Fruit fly (Drosophila melanogaster) whole organism, adult: ENCODE measurements around the gene CG3104.
A peak's percentile ranks its signal among the peaks of the same experiment; 100 is the strongest.

Experiments used
- CG11617 ChIP-seq: fragments of 200-800 bp; sonication (Bioruptor generic); optimal IDR thresholded peaks from 2 replicates; lab custom pipeline; 2017; ENCODE audit warnings: mild to moderate bottlenecking, missing biosample characterization, missing genetic modification reagents, missing genetic modification characterization
- CG12768 ChIP-seq: fragments of 200-800 bp; sonication (Bioruptor generic); optimal IDR thresholded peaks from 2 replicates; lab custom pipeline; 2017; ENCODE audit warnings: missing biosample characterization, missing genetic modification characterization, mild to moderate bottlenecking, moderate library complexity, missing genetic modification reagents
- CG14711 ChIP-seq: fragments of 200-800 bp; sonication (Bioruptor generic); optimal IDR thresholded peaks from 2 replicates; lab custom pipeline; 2018; ENCODE audit warnings: missing biosample characterization, mild to moderate bottlenecking, missing genetic modification characterization, moderate library complexity
- CG1620 ChIP-seq: fragments of 200-800 bp; sonication (Bioruptor generic); optimal IDR thresholded peaks from 2 replicates; lab custom pipeline; 2016; ENCODE audit warnings: missing biosample characterization, missing genetic modification characterization
- CG33017 ChIP-seq: fragments of 200-800 bp; sonication (Bioruptor generic); optimal IDR thresholded peaks from 2 replicates; lab custom pipeline; 2018; ENCODE audit warnings: missing biosample characterization, mild to moderate bottlenecking, missing genetic modification characterization, moderate library complexity
- CG5204 ChIP-seq: fragments of 200-800 bp; sonication (Bioruptor generic); optimal IDR thresholded peaks from 2 replicates; lab custom pipeline; 2016; ENCODE audit warnings: missing biosample characterization, missing genetic modification characterization
- CG7045 ChIP-seq: fragments of 200-800 bp; sonication (Bioruptor generic); optimal IDR thresholded peaks from 2 replicates; lab custom pipeline; 2017; ENCODE audit warnings: missing biosample characterization, mild to moderate bottlenecking, missing genetic modification characterization
- CG7101 ChIP-seq: fragments of 200-800 bp; sonication (Bioruptor generic); optimal IDR thresholded peaks from 2 replicates; lab custom pipeline; 2018; ENCODE audit warnings: missing biosample characterization, mild to moderate bottlenecking, missing genetic modification characterization, moderate library complexity
- Clk ChIP-seq: fragments of 200-800 bp; sonication (Bioruptor generic); optimal IDR thresholded peaks from 2 replicates; lab custom pipeline; 2017; ENCODE audit warnings: missing biosample characterization, missing genetic modification characterization
- Crg-1 ChIP-seq: fragments of 200-800 bp; sonication (Bioruptor generic); optimal IDR thresholded peaks from 2 replicates; lab custom pipeline; 2016; ENCODE audit warnings: missing biosample characterization, missing genetic modification characterization
- Hr96 ChIP-seq: fragments of 200-800 bp; sonication (Bioruptor generic); optimal IDR thresholded peaks from 2 replicates; lab custom pipeline; 2016; ENCODE audit warnings: missing biosample characterization, missing genetic modification characterization
- Mnt ChIP-seq: fragments of 200-800 bp; sonication (Bioruptor generic); optimal IDR thresholded peaks from 2 replicates; lab custom pipeline; 2016; ENCODE audit warnings: missing biosample characterization, mild to moderate bottlenecking, missing genetic modification characterization
- bab1 ChIP-seq: fragments of 200-800 bp; sonication (Bioruptor generic); optimal IDR thresholded peaks from 3 replicates; lab custom pipeline; 2019; ENCODE audit warnings: missing biosample characterization, mild to moderate bottlenecking, missing genetic modification characterization, moderate library complexity
- cic ChIP-seq: fragments of 200-800 bp; sonication (Bioruptor generic); optimal IDR thresholded peaks from 2 replicates; lab custom pipeline; 2017; ENCODE audit warnings: missing biosample characterization, mild to moderate bottlenecking, missing genetic modification characterization, moderate library complexity
- cnc ChIP-seq, 2 experiments: fragments of >200 bp; optimal IDR thresholded peaks; 2 replicates each; lab custom pipeline; 2017
- kay ChIP-seq: fragments of 200-800 bp; sonication (Bioruptor generic); peaks from one replicate; lab custom pipeline; 2016; ENCODE audit warnings: missing biosample characterization, missing genetic modification characterization, borderline replicate concordance
- ovo ChIP-seq: fragments of 200-800 bp; sonication (Bioruptor generic); optimal IDR thresholded peaks from 2 replicates; lab custom pipeline; 2016; ENCODE audit warnings: missing biosample characterization, missing genetic modification characterization
- pad ChIP-seq: fragments of 200-800 bp; sonication (Bioruptor generic); optimal IDR thresholded peaks from 3 replicates; lab custom pipeline; 2017; ENCODE audit warnings: missing biosample characterization, missing genetic modification characterization, mild to moderate bottlenecking, moderate library complexity, missing genetic modification reagents
- tj ChIP-seq: fragments of 200-800 bp; sonication (Bioruptor generic); optimal IDR thresholded peaks from 3 replicates; lab custom pipeline; 2017; ENCODE audit warnings: missing biosample characterization, mild to moderate bottlenecking, missing genetic modification characterization, moderate library complexity
- toe ChIP-seq: fragments of 200-800 bp; sonication (Bioruptor generic); optimal IDR thresholded peaks from 2 replicates; lab custom pipeline; 2016; ENCODE audit warnings: missing biosample characterization, missing genetic modification characterization

Gene CG3104

dm6 chr2L:2857862-2858734 lies 2.5 kb upstream of the CG3104 start:
- TF ChIP-seq CG7045 (GFP tag; lab: Kevin White, UChicago): peak; percentile 51
- TF ChIP-seq CG5204 (GFP tag; lab: Kevin White, UChicago): peak; percentile 40
- peak; percentile 94 for TF ChIP-seq cic (GFP tag; lab: Kevin White, UChicago)
- no peak for TF ChIP-seq bab1 (GFP tag; lab: Kevin White, UChicago)
- no peak for TF ChIP-seq CG1620 (GFP tag; lab: Kevin White, UChicago)
- no peak for TF ChIP-seq CG33017 (tag; lab: Kevin White, UChicago)
- peak; percentile 38 for TF ChIP-seq tj (GFP tag; lab: Kevin White, UChicago)
- peak; percentile 99 for TF ChIP-seq kay
- TF ChIP-seq cnc (optimal IDR thresholded peaks at IDR 0.05; lab: Kevin White, UChicago): peak in 1 of 2 experiments; percentile 62
- peak; percentile 18 for TF ChIP-seq Mnt (GFP tag; lab: Kevin White, UChicago)
- peak; percentile 10 for TF ChIP-seq CG14711 (tag; lab: Kevin White, UChicago)
- TF ChIP-seq CG7101 (tag; lab: Kevin White, UChicago): peak; percentile 15
- peak; percentile 1 for TF ChIP-seq toe (GFP tag; lab: Kevin White, UChicago)
- peak; percentile 65 for TF ChIP-seq CG11617 (GFP tag; lab: Kevin White, UChicago)
- TF ChIP-seq pad: peak; percentile 30
- TF ChIP-seq CG12768: peak; percentile 34
- peak; percentile 89 for TF ChIP-seq ovo (GFP tag; lab: Kevin White, UChicago)
- peak; percentile 36 for TF ChIP-seq Crg-1 (GFP tag; lab: Kevin White, UChicago)
- TF ChIP-seq Clk (GFP tag; lab: Kevin White, UChicago): no peak
- peak; percentile 98 for TF ChIP-seq Hr96

- peak; percentile 55 for TF ChIP-seq CG7101 (tag; lab: Kevin White, UChicago)
- TF ChIP-seq Mnt (GFP tag; lab: Kevin White, UChicago): peak; percentile 61
- peak; percentile 14 for TF ChIP-seq CG12768
- TF ChIP-seq ovo (GFP tag; lab: Kevin White, UChicago): no peak
- no peak for TF ChIP-seq cnc (optimal IDR thresholded peaks at IDR 0.05; lab: Kevin White, UChicago)
- peak; percentile 46 for TF ChIP-seq CG14711 (tag; lab: Kevin White, UChicago)
- peak; percentile 15 for TF ChIP-seq Crg-1 (GFP tag; lab: Kevin White, UChicago)
- TF ChIP-seq cic (GFP tag; lab: Kevin White, UChicago): peak; percentile 60
- TF ChIP-seq bab1 (GFP tag; lab: Kevin White, UChicago): peak; percentile 77
- TF ChIP-seq CG7045 (GFP tag; lab: Kevin White, UChicago): no peak
- TF ChIP-seq kay: no peak
- no peak for TF ChIP-seq Hr96
- TF ChIP-seq CG1620 (GFP tag; lab: Kevin White, UChicago): peak; percentile 58
Observed at dm6 chr2L:2856960-2857584, 1.5 kb upstream of the CG3104 start, which contains the start of gene CG2991. Gene CG2991, plus strand, starts transcription at chr2L:2857164.

dm6 chr2L:2855204-2855768 lies 292 bp downstream of the CG3104 start:
- TF ChIP-seq CG33017 (tag; lab: Kevin White, UChicago) (no peak), tj (GFP tag; lab: Kevin White, UChicago) (no peak)

dm6 chr2L:2851589-2851988 lies 4.0 kb downstream of the CG3104 start:
- TF ChIP-seq CG12768 (peak; percentile 45), cnc (optimal IDR thresholded peaks at IDR 0.05; lab: Kevin White, UChicago) (no peak)

dm6 chr2L:2847112-2847682 lies 8.4 kb downstream of the CG3104 start, which contains the start of the genes CG3117 and CG2983:
Gene CG3117, minus strand, starts transcription at chr2L:2847212.
Gene CG2983, plus strand, starts transcription at chr2L:2847632.
- TF ChIP-seq Mnt (GFP tag; lab: Kevin White, UChicago): no peak

dm6 chr2L:2845634-2846033 lies 9.9 kb downstream of the CG3104 start, which contains the start of gene CG18557:
Gene CG18557, minus strand, starts transcription at chr2L:2845734.
- TF ChIP-seq CG5204 (GFP tag; lab: Kevin White, UChicago): no peak
- TF ChIP-seq CG33017 (tag; lab: Kevin White, UChicago): no peak
- TF ChIP-seq kay: peak; percentile 55
- no peak for TF ChIP-seq CG1620 (GFP tag; lab: Kevin White, UChicago)
- no peak for TF ChIP-seq CG7101 (tag; lab: Kevin White, UChicago)
